Fruit fly (Drosophila melanogaster) whole organism, embryonic: ENCODE results near the gene Gclc.

Experiments used
- Bgb ChIP-seq: fragments of 200-800 bp; sonication (Bioruptor generic); IDR thresholded peaks from 2 replicates; pipeline ENCODE4 v1.3.6; 2022; ENCODE audit warnings: missing biosample characterization, missing genetic modification characterization; ENCODE audit not compliant: partially characterized antibody
- CG10565 ChIP-seq: fragments of 200-800 bp; sonication (Bioruptor generic); optimal IDR thresholded peaks from 3 replicates; lab custom pipeline; 2016; ENCODE audit warnings: missing biosample characterization, mild to moderate bottlenecking, missing genetic modification characterization
- CG10654 ChIP-seq: fragments of 200-800 bp; sonication (Bioruptor generic); optimal IDR thresholded peaks from 2 replicates; lab custom pipeline; 2016; ENCODE audit warnings: missing biosample characterization, missing genetic modification characterization
- CG11085 ChIP-seq: fragments of 200-800 bp; sonication (Bioruptor generic); IDR thresholded peaks from 2 replicates; pipeline ENCODE4 v1.3.6; 2022; ENCODE audit warnings: missing biosample characterization, missing genetic modification characterization
- CG11696 ChIP-seq: fragments of 200-800 bp; sonication (Bioruptor generic); IDR thresholded peaks from 2 replicates; pipeline ENCODE4 v1.3.6; 2022; ENCODE audit warnings: missing biosample characterization, missing genetic modification characterization
- CG12219 ChIP-seq: fragments of 200-800 bp; sonication (Bioruptor generic); optimal IDR thresholded peaks from 3 replicates; lab custom pipeline; 2018; ENCODE audit warnings: missing biosample characterization, mild to moderate bottlenecking, missing genetic modification characterization
- CG12299 ChIP-seq: fragments of 200-800 bp; sonication (Bioruptor generic); optimal IDR thresholded peaks from 2 replicates; lab custom pipeline; 2018; ENCODE audit warnings: missing biosample characterization, mild to moderate bottlenecking, missing genetic modification characterization
- CG12659 ChIP-seq: fragments of 200-800 bp; sonication (Bioruptor generic); optimal IDR thresholded peaks from 3 replicates; lab custom pipeline; 2017; ENCODE audit warnings: mild to moderate bottlenecking, missing biosample characterization, missing genetic modification reagents, missing genetic modification characterization
- CG16779 ChIP-seq: fragments of 200-800 bp; sonication (Bioruptor generic); IDR thresholded peaks from 2 replicates; pipeline ENCODE4 v1.3.6; 2022; ENCODE audit warnings: missing biosample characterization, missing genetic modification characterization
- CG17612 ChIP-seq: fragments of 200-800 bp; sonication (Bioruptor generic); IDR thresholded peaks from 2 replicates; pipeline ENCODE4 v1.3.6; 2022; ENCODE audit warnings: missing biosample characterization, missing genetic modification characterization
- CG18764 ChIP-seq: fragments of 200-800 bp; sonication (Bioruptor generic); optimal IDR thresholded peaks from 3 replicates; lab custom pipeline; 2016; ENCODE audit warnings: missing biosample characterization, missing genetic modification characterization
- CG2678 ChIP-seq: fragments of 200-800 bp; sonication (Bioruptor generic); optimal IDR thresholded peaks from 3 replicates; lab custom pipeline; 2019; ENCODE audit warnings: missing biosample characterization, mild to moderate bottlenecking, missing genetic modification characterization, moderate library complexity
- CG30020 ChIP-seq: fragments of 200-800 bp; optimal IDR thresholded peaks from 2 replicates; lab custom pipeline; 2019; ENCODE audit warnings: missing biosample characterization, mild to moderate bottlenecking, missing genetic modification characterization, moderate library complexity
- CG30431 ChIP-seq: fragments of 200-800 bp; sonication (Bioruptor generic); optimal IDR thresholded peaks from 2 replicates; lab custom pipeline; 2017; ENCODE audit warnings: missing biosample characterization, missing genetic modification characterization
- CG32532 ChIP-seq: fragments of 200-800 bp; sonication (Bioruptor generic); IDR thresholded peaks from 2 replicates; pipeline ENCODE4 v1.3.6; 2022; ENCODE audit warnings: missing biosample characterization, missing genetic modification characterization
- CG6854 ChIP-seq: fragments of 200-800 bp; sonication (Bioruptor generic); optimal IDR thresholded peaks from 3 replicates; lab custom pipeline; 2017; ENCODE audit warnings: missing biosample characterization, mild to moderate bottlenecking, missing genetic modification characterization
- CG7987 ChIP-seq: fragments of 200-800 bp; sonication (Bioruptor generic); optimal IDR thresholded peaks from 2 replicates; lab custom pipeline; 2018; ENCODE audit warnings: missing biosample characterization, mild to moderate bottlenecking, missing genetic modification characterization, moderate library complexity
- CG8478 ChIP-seq: fragments of >200 bp; optimal IDR thresholded peaks from 2 replicates; lab custom pipeline; 2018
- CG9817 ChIP-seq: fragments of 200-800 bp; sonication (Bioruptor generic); optimal IDR thresholded peaks from 2 replicates; lab custom pipeline; 2018; ENCODE audit warnings: missing biosample characterization, mild to moderate bottlenecking, missing genetic modification characterization, moderate library complexity
- CkIIα-i1 ChIP-seq: fragments of 200-800 bp; sonication (Bioruptor generic); IDR thresholded peaks from 2 replicates; pipeline ENCODE4 v1.3.6; 2022; ENCODE audit warnings: missing biosample characterization, missing genetic modification characterization
- CoRest ChIP-seq: fragments of 200-800 bp; sonication (Bioruptor generic); optimal IDR thresholded peaks from 3 replicates; lab custom pipeline; 2018; ENCODE audit warnings: missing biosample characterization, mild to moderate bottlenecking, missing genetic modification characterization, moderate library complexity
- Dp ChIP-seq: fragments of 200-800 bp; sonication (Bioruptor generic); optimal IDR thresholded peaks from 2 replicates; lab custom pipeline; 2018; ENCODE audit warnings: missing biosample characterization, mild to moderate bottlenecking, missing genetic modification characterization, moderate library complexity
- Fer1 ChIP-seq: fragments of 200-800 bp; sonication (Bioruptor generic); optimal IDR thresholded peaks from 2 replicates; lab custom pipeline; 2017; ENCODE audit warnings: missing biosample characterization, mild to moderate bottlenecking, missing genetic modification characterization
- Fer2 ChIP-seq: fragments of 200-800 bp; sonication (Bioruptor generic); optimal IDR thresholded peaks from 2 replicates; lab custom pipeline; 2018; ENCODE audit warnings: missing biosample characterization, mild to moderate bottlenecking, missing genetic modification characterization, moderate library complexity
- Fer3 ChIP-seq: fragments of 200-800 bp; sonication (Bioruptor generic); optimal IDR thresholded peaks from 2 replicates; lab custom pipeline; 2018; ENCODE audit warnings: missing biosample characterization, mild to moderate bottlenecking, missing genetic modification characterization, moderate library complexity
- NC2α ChIP-seq: fragments of 200-800 bp; sonication (Bioruptor generic); optimal IDR thresholded peaks from 2 replicates; lab custom pipeline; 2016; ENCODE audit warnings: missing biosample characterization, missing genetic modification characterization
- Stat92E ChIP-seq, 3 experiments: fragments of >200 bp in 2 of 3; fragments of 200-800 bp in 1 of 3; sonication (Bioruptor generic) in 1 of 3; optimal IDR thresholded peaks; 2 replicates each; lab custom pipeline; 2017 to 2019; ENCODE audit warnings: missing biosample characterization in 3 of 3, missing genetic modification characterization in 3 of 3, mild to moderate bottlenecking in 1 of 3, moderate library complexity in 1 of 3
- Vsx1 ChIP-seq: fragments of 200-800 bp; sonication (Bioruptor generic); optimal IDR thresholded peaks from 2 replicates; lab custom pipeline; 2017; ENCODE audit warnings: missing biosample characterization, mild to moderate bottlenecking, missing genetic modification characterization, missing genetic modification reagents
- Xrp1 ChIP-seq: fragments of 200-800 bp; sonication (Bioruptor generic); IDR thresholded peaks from 2 replicates; pipeline ENCODE4 v1.3.6; 2022; ENCODE audit warnings: missing biosample characterization, missing genetic modification characterization
- ap ChIP-seq: fragments of 200-800 bp; sonication (Bioruptor generic); IDR thresholded peaks from 2 replicates; pipeline ENCODE4 v1.3.6; 2022; ENCODE audit warnings: missing biosample characterization, missing genetic modification characterization
- caup ChIP-seq: fragments of 200-800 bp; sonication (Bioruptor generic); optimal IDR thresholded peaks from 3 replicates; lab custom pipeline; 2017; ENCODE audit warnings: missing biosample characterization, mild to moderate bottlenecking, missing genetic modification characterization, moderate library complexity; ENCODE audit not compliant: severe bottlenecking
- ci ChIP-seq: fragments of 200-800 bp; sonication (Bioruptor generic); IDR thresholded peaks from 3 replicates; pipeline ENCODE4 v1.3.6; 2022; ENCODE audit warnings: missing biosample characterization, missing genetic modification characterization
- corto ChIP-seq: fragments of 200-800 bp; sonication (Bioruptor generic); optimal IDR thresholded peaks from 2 replicates; lab custom pipeline; 2016; ENCODE audit warnings: missing biosample characterization, mild to moderate bottlenecking, missing genetic modification characterization, moderate library complexity
- dimm ChIP-seq: fragments of 200-800 bp; sonication (Bioruptor generic); IDR thresholded peaks from 2 replicates; pipeline ENCODE4 v1.3.6; 2022; ENCODE audit warnings: missing biosample characterization, missing genetic modification characterization
- esg ChIP-seq: fragments of 200-800 bp; sonication (Bioruptor generic); conservative IDR thresholded peaks from 2 replicates; pipeline ENCODE4 v1.3.6; 2022; ENCODE audit warnings: missing biosample characterization, missing genetic modification characterization
- ewg ChIP-seq: fragments of 200-800 bp; sonication (Bioruptor generic); optimal IDR thresholded peaks from 3 replicates; lab custom pipeline; 2017; ENCODE audit warnings: mild to moderate bottlenecking, missing biosample characterization, missing genetic modification reagents, missing genetic modification characterization
- exex ChIP-seq: fragments of 200-800 bp; sonication (Bioruptor generic); optimal IDR thresholded peaks from 4 replicates; lab custom pipeline; 2018; ENCODE audit warnings: missing biosample characterization, mild to moderate bottlenecking, missing genetic modification characterization, moderate library complexity
- ftz-f1 ChIP-seq: fragments of 200-800 bp; sonication (Bioruptor generic); optimal IDR thresholded peaks from 2 replicates; lab custom pipeline; 2016; ENCODE audit warnings: missing biosample characterization, missing genetic modification characterization
- gcm2 ChIP-seq: fragments of 200-800 bp; sonication (Bioruptor generic); optimal IDR thresholded peaks from 2 replicates; lab custom pipeline; 2016; ENCODE audit warnings: missing biosample characterization, missing genetic modification characterization
- hth ChIP-seq: fragments of >200 bp; optimal IDR thresholded peaks from 2 replicates; lab custom pipeline; 2017; ENCODE audit warnings: inconsistent platforms
- ind ChIP-seq: fragments of 200-800 bp; sonication (Bioruptor generic); optimal IDR thresholded peaks from 3 replicates; lab custom pipeline; 2016; ENCODE audit warnings: missing biosample characterization, missing genetic modification characterization
- pum ChIP-seq: fragments of 200-800 bp; sonication (Bioruptor generic); optimal IDR thresholded peaks from 2 replicates; lab custom pipeline; 2016; ENCODE audit warnings: missing biosample characterization, missing genetic modification characterization
- salm ChIP-seq: fragments of 200-800 bp; sonication (Bioruptor generic); optimal IDR thresholded peaks from 2 replicates; lab custom pipeline; 2018; ENCODE audit warnings: missing biosample characterization, mild to moderate bottlenecking, missing genetic modification characterization
- scrt ChIP-seq: fragments of 200-800 bp; sonication (Bioruptor generic); optimal IDR thresholded peaks from 2 replicates; lab custom pipeline; 2018; ENCODE audit warnings: missing biosample characterization, mild to moderate bottlenecking, missing genetic modification characterization, moderate library complexity
- sug ChIP-seq: fragments of 200-800 bp; optimal IDR thresholded peaks from 2 replicates; lab custom pipeline; 2019; ENCODE audit warnings: missing biosample characterization, mild to moderate bottlenecking, missing genetic modification characterization, moderate library complexity
- tio ChIP-seq: fragments of 200-800 bp; sonication (Bioruptor generic); optimal IDR thresholded peaks from 2 replicates; lab custom pipeline; 2017; ENCODE audit warnings: missing biosample characterization, missing genetic modification characterization, inconsistent platforms
- toy ChIP-seq: fragments of 200-800 bp; sonication (Bioruptor generic); IDR thresholded peaks from 2 replicates; pipeline ENCODE4 v1.3.6; 2022; ENCODE audit warnings: missing biosample characterization, missing genetic modification characterization
- trem ChIP-seq: fragments of 200-800 bp; optimal IDR thresholded peaks from 3 replicates; lab custom pipeline; 2019; ENCODE audit warnings: missing biosample characterization, mild to moderate bottlenecking, missing genetic modification characterization, moderate library complexity
- usp ChIP-seq: fragments of >200 bp; optimal IDR thresholded peaks from 2 replicates; lab custom pipeline; 2017; ENCODE audit warnings: missing biosample characterization, missing genetic modification characterization
- vfl ChIP-seq: fragments of 200-800 bp; sonication (Bioruptor generic); optimal IDR thresholded peaks from 2 replicates; lab custom pipeline; 2016; ENCODE audit warnings: missing biosample characterization, missing genetic modification characterization

Gene Gclc

DNA sequence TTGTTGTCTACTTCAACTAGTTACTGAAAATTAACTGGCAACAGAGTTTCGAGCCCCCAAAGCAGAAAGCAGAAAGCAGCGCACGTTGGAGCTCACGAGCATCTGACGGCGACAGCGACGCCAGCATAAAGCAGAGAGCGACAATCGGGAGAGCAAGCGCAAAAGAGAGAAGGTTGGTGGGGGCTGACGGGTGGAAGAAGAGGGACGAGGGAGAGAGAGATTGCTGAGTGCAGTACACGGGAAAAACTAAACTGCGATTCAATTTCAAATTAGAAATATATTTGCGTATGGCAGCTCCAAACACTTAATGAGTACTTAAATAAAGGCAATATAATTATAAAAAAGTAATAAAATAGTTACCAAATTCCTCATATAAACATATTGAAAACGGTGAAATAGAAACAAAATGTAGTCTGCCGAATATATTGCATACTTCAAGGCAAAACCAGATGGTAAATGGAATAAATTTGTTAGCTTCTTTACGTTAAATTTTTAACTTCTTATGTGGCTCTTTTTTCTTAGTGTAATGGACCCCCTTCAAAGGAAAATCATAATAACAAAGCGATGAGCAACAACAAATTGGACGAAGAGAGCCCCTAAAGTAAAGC is 23.8 kb downstream of the Gclc start (continued):
- TF ChIP-seq CG9817 (tag; lab: Kevin White, UChicago) (peak; percentile 93), CG12659 (GFP tag; lab: Kevin White, UChicago) (peak; percentile 98), salm (tag; lab: Kevin White, UChicago) (peak; percentile 90), ewg (peak; percentile 90), CG8478 (lab: Kevin White, UChicago) (no peak), Dp (GFP tag; lab: Kevin White, UChicago) (peak; percentile 11), CG7987 (GFP tag; lab: Kevin White, UChicago) (peak; percentile 60), pum (GFP tag; lab: Kevin White, UChicago) (peak; percentile 71), CG32532 (GFP tag; lab: Robert Waterston, UW) (peak; percentile 91), trem (peak; percentile 88), CoRest (peak; percentile 98), CG11696 (GFP tag; lab: Robert Waterston, UW) (peak; percentile 57; the same call in 1 of the 2 replicates), corto (GFP tag; lab: Kevin White, UChicago) (peak; percentile 83), usp (GFP tag; lab: Kevin White, UChicago) (no peak), Bgb (GFP tag; lab: Robert Waterston, UW) (0 out of 2 replicates have a peak, but pooled peaks have one; percentile 17), ftz-f1 (GFP tag; lab: Kevin White, UChicago) (peak; percentile 25), esg (GFP tag; lab: Robert Waterston, UW) (peak; percentile 91), ap (GFP tag; lab: Robert Waterston, UW) (peak; percentile 86), CG18764 (GFP tag; lab: Kevin White, UChicago) (peak; percentile 86), ind (GFP tag; lab: Kevin White, UChicago) (peak; percentile 93), toy (GFP tag; lab: Robert Waterston, UW) (peak; percentile 82), CG12299 (tag; lab: Kevin White, UChicago) (peak; percentile 95), ci (GFP tag; lab: Robert Waterston, UW) (peak; percentile 80), dimm (peak; percentile 75), vfl (GFP tag; lab: Kevin White, UChicago) (peak; percentile 71), CG12219 (GFP tag; lab: Kevin White, UChicago) (peak; percentile 89), Fer3 (tag; lab: Kevin White, UChicago) (peak; percentile 95), gcm2 (GFP tag; lab: Kevin White, UChicago) (peak; percentile 67), Fer1 (GFP tag; lab: Kevin White, UChicago) (peak; percentile 96), CG30431 (GFP tag; lab: Kevin White, UChicago) (peak; percentile 84), CG30020 (tag; lab: Kevin White, UChicago) (peak; percentile 79), hth (lab: Kevin White, UChicago) (no peak), CG2678 (tag; lab: Kevin White, UChicago) (peak; percentile 98), sug (tag; lab: Kevin White, UChicago) (peak; percentile 99), CG11085 (peak; percentile 73), Xrp1 (peak; percentile 93), CG16779 (GFP tag; lab: Robert Waterston, UW) (0 out of 2 replicates have a peak, but pooled peaks have one; percentile 40), caup (GFP tag; lab: Kevin White, UChicago) (peak; percentile 92), CG17612 (peak; percentile 51; the same call in 1 of the 2 replicates), Vsx1 (peak; percentile 90), CkIIα-i1 (GFP tag; lab: Robert Waterston, UW) (peak; percentile 51; the same call in 1 of the 2 replicates), Stat92E (GFP tag; optimal IDR thresholded peaks at IDR 0.05; lab: Kevin White, UChicago) (peak in 1 of 3 experiments; percentile 90), CG10565 (peak; percentile 46), CG10654 (GFP tag; lab: Kevin White, UChicago) (peak; percentile 92), exex (tag; lab: Kevin White, UChicago) (peak; percentile 82), Fer2 (peak; percentile 92), scrt (GFP tag; lab: Kevin White, UChicago) (peak; percentile 89), CG6854 (GFP tag; lab: Kevin White, UChicago) (peak; percentile 93), NC2α (GFP tag; lab: Kevin White, UChicago) (peak; percentile 44), tio (GFP tag; lab: Kevin White, UChicago) (peak; percentile 92)
